Worm (Caenorhabditis elegans): Measurements from ENCODE around the gene rpb-9.

The rpb-9 gene

DNA sequence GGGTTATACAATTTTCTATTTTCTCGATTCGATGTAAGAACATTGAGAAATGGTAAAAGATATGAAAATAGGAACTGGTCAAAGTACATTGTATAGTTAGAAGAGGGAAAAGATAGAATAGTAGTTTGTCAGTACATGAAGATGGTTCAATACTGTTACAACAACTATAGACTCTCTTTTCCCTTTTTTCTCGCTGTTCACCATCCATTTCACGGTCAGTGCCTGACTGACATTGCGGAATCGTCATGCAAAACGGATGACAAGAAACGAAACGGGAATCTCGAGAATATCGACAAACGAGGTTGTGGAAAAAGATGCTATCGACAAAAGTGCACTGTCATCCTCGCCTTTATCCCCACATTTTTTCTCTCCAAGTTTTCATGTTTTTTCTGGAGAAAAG lies 31.5 kb upstream of the rpb-9 start:
- no peak for TF ChIP-seq egl-18 (GFP tag; IDR thresholded peaks at IDR 0.05)
- TF ChIP-seq ets-4 (GFP tag; optimal IDR thresholded peaks at IDR 0.05), result no peak
- TF ChIP-seq pbrm-1 (GFP tag; IDR thresholded peaks at IDR 0.05), result no peak
- no peak for TF ChIP-seq snpc-3.4 (tag; optimal IDR thresholded peaks at IDR 0.05)
- TF ChIP-seq bed-1 (GFP tag; IDR thresholded peaks at IDR 0.05), result no peak
- TF ChIP-seq lin-35 (GFP tag; optimal IDR thresholded peaks at IDR 0.05), result no peak
- TF ChIP-seq ceh-91 (GFP tag; IDR thresholded peaks at IDR 0.05), result no peak
- TF ChIP-seq B0261.1 (tag; optimal IDR thresholded peaks at IDR 0.05), result no peak
- no peak for TF ChIP-seq nhr-80 (tag; optimal IDR thresholded peaks at IDR 0.05)
- no peak for TF ChIP-seq lin-26 (GFP tag; IDR thresholded peaks at IDR 0.05)
- no peak for TF ChIP-seq lin-54 (GFP tag; optimal IDR thresholded peaks at IDR 0.05)
- TF ChIP-seq F52B5.7 (tag; optimal IDR thresholded peaks at IDR 0.05), result no peak
- no peak for TF ChIP-seq snpc-1.3 (tag; optimal IDR thresholded peaks at IDR 0.05; ENCODE audit: insufficient read depth)
- no peak for TF ChIP-seq ztf-26 (tag; optimal IDR thresholded peaks at IDR 0.05)
- TF ChIP-seq nhr-90 (tag; optimal IDR thresholded peaks at IDR 0.05), result no peak
- TF ChIP-seq hmg-20 (GFP tag; IDR thresholded peaks at IDR 0.05), result no peak
- TF ChIP-seq sea-2 (GFP tag; IDR thresholded peaks at IDR 0.05), result no peak
- no peak for TF ChIP-seq ztf-28 (GFP tag; IDR thresholded peaks at IDR 0.05)
- TF ChIP-seq xnd-1 (tag; optimal IDR thresholded peaks at IDR 0.05), result no peak
- TF ChIP-seq chd-7 (tag; optimal IDR thresholded peaks at IDR 0.05), result no peak

DNA sequence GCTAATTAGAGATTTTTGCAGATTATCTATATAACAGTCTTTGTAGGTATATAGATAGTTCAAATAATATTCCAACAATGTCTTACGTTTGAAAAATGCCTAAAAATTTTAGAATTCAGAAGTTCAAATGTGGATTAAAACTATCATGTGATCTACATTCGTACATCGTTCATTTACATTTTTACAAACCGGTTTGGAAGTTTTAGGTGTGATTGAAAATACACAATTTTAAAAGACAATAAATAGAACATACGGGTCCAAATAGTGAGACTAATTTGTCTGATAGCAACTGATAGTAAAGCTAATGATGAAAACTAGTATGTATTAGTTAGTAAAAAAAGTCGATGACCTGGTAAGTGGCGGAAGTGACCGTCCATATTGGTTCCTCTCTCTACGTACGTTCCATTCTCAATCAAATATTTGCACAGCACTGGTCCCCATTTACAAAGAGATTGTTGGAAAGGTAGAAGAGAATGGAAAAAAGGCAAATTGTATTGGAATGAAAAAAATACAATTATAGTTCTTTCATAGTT lies 29.3 kb upstream of the rpb-9 start:
- TF ChIP-seq ceh-91 (GFP tag; IDR thresholded peaks at IDR 0.05) (no peak), die-1 (tag; optimal IDR thresholded peaks at IDR 0.05) (no peak), ztf-28 (GFP tag; IDR thresholded peaks at IDR 0.05) (no peak), rpc-1 (optimal IDR thresholded peaks at IDR 0.05) (no peak), rpc-1 (tag; optimal IDR thresholded peaks at IDR 0.05) (no peak), bed-1 (GFP tag; IDR thresholded peaks at IDR 0.05) (no peak), chd-7 (tag; optimal IDR thresholded peaks at IDR 0.05) (no peak), dox-1 (GFP tag; IDR thresholded peaks at IDR 0.05) (no peak)

DNA sequence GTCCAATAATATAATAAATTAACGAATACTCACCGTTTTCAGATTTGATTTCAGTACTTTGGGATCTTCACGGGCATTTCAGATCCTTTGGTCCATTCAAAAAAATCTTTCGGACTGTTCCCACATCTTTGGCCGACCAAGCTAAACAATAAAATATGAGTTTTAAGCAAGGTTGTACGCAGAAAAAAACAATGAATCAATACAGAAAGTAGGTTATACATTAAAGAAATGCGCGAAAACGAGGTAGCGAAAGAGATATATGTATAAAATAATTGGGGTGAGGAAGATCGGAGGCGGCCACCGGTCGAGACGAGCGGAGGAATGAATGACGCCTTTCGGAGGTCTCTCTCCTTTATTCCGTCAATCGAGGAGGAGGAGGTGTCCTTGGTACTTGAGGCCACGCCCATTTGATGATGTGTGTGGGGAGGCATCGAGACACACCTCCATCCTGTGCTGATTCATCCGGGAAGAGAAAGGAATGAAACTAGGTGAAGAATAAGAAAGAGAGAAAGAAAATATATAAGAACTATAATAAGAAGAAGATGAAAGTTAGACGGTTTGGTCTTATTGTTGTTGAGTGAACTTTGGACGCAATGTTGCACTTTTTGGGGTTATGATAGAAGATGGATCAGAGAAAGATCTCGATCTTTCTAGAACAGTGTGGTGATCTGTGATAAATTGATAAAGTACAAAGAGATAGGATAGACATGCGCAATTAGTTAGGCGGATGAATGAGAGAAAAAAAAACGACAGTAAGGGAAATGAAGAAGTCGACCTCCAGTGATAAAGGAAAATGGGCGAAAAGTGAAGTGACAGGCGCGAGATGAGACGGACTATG lies 28.3 kb upstream of the rpb-9 start:
- peak; percentile 38 for TF ChIP-seq rpc-1 (optimal IDR thresholded peaks at IDR 0.05)
- TF ChIP-seq rpc-1 (tag; optimal IDR thresholded peaks at IDR 0.05), result no peak
- peak; percentile 89 for TF ChIP-seq hsf-1 (GFP tag; IDR thresholded peaks at IDR 0.05)
- TF ChIP-seq somi-1 (GFP tag; optimal IDR thresholded peaks at IDR 0.05), result peak; percentile 54
- TF ChIP-seq dox-1 (GFP tag; IDR thresholded peaks at IDR 0.05), result 0 out of 2 replicates have a peak, but pooled peaks have one; percentile 5
- peak; percentile 86 for TF ChIP-seq ama-1 (optimal IDR thresholded peaks at IDR 0.05)
- TF ChIP-seq ama-1 (GFP tag; optimal IDR thresholded peaks at IDR 0.05), result no peak
- no peak for TF ChIP-seq zim-3 (tag; optimal IDR thresholded peaks at IDR 0.05)
- TF ChIP-seq ceh-40 (GFP tag; IDR thresholded peaks at IDR 0.05), result no peak
- TF ChIP-seq T07F8.4 (tag; optimal IDR thresholded peaks at IDR 0.05), result no peak

DNA sequence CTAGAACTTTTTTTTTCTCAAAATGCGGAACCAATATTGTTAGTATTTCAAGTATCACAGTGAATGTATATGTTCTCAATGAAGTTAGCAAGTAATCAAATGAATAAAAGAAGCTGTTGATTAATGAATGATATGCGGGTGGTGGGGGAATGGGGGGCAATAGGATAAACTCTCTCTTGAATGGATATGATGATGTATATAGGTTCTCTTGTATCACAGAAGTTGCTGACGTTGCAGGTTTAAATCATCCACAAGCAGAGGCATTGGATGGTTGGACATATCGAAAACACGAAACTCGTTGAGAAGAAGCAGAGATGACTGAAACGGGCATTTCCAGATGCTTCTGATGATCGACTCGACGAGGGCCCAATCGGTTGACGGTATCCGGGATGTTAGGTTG lies 27.5 kb upstream of the rpb-9 start:
- TF ChIP-seq Y56A3A.18 (GFP tag; IDR thresholded peaks at IDR 0.05) (0 out of 2 replicates have a peak, but pooled peaks have one; percentile 10), snpc-4 (GFP tag; optimal IDR thresholded peaks at IDR 0.05) (no peak), snpc-4 (tag; optimal IDR thresholded peaks at IDR 0.05) (no peak)

Measured in whole organism, young adult.